Comparison of ENCODE assay signal across 8 worm cellular contexts in the genomic region with DNA sequence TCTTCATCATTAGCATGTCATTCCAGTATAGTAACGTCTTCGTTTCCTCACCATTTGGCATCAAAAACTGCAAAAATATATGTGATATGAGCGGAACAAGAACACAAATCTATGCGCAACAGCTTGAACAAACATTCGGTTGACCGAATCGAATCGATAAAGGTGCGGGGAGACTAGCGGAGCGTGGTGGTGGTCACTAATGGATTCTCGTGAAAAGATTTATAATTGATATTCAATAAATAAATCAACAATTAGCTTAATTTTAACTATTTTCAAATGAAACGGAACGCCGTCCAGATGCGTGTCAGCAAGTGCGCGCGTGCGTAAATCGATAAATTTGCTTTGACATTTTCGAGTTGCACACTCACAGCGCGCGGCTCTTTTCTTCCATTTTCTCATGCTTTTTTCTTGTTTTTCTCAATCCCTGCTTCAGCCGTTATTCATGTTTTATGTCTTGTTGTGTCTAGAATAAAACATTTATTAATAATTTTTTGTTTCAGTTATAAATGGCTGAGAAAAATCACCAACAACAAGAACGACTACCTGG.
TF ChIP-seq lines count a peak whose summit lies in the region.

A gene (minus strand): TSS at position 51 of the 547 bp plus-strand sequence.
A gene (minus strand): TSS at position 67 of the 547 bp plus-strand sequence.
A gene (plus strand): TSS at position 497 of the 547 bp plus-strand sequence.

TF ChIP-seq in whole organism, L1 larva, 84 proteins besides CTCF, POLR2A, EP300 and RAD21 (continues in another document):
- TF ChIP-seq blmp-1 (tag; optimal IDR thresholded peaks at IDR 0.05; lab: Kevin White, UChicago) (no peak), ceh-88 (GFP tag; IDR thresholded peaks at IDR 0.05; lab: Robert Waterston, UW) (no peak), aha-1 (tag; optimal IDR thresholded peaks at IDR 0.05; lab: Kevin White, UChicago) (no peak), ama-1 (optimal IDR thresholded peaks at IDR 0.05; lab: Kevin White, UChicago) (no peak), alr-1 (tag; optimal IDR thresholded peaks at IDR 0.05; lab: Kevin White, UChicago; ENCODE audit: borderline replicate concordance) (no peak), hlh-17 (GFP tag; optimal IDR thresholded peaks at IDR 0.05; lab: Kevin White, UChicago; ENCODE audit: borderline replicate concordance) (no peak), nhr-12 (tag; optimal IDR thresholded peaks at IDR 0.05; lab: Kevin White, UChicago) (no peak), hlh-4 (tag; optimal IDR thresholded peaks at IDR 0.05; lab: Kevin White, UChicago) (no peak), mef-2 (tag; optimal IDR thresholded peaks at IDR 0.05; lab: Kevin White, UChicago) (no peak), lin-14 (GFP tag; optimal IDR thresholded peaks at IDR 0.05; lab: Kevin White, UChicago) (peak; percentile 46)

TF ChIP-seq in whole organism, L2 larva, 48 proteins besides CTCF, POLR2A, EP300 and RAD21:
- no peak for TF ChIP-seq sem-4 (tag; optimal IDR thresholded peaks at IDR 0.05; lab: Kevin White, UChicago)
- TF ChIP-seq fos-1 (tag; optimal IDR thresholded peaks at IDR 0.05; lab: Kevin White, UChicago), result peak; percentile 5
- TF ChIP-seq unc-55 (GFP tag; optimal IDR thresholded peaks at IDR 0.05; lab: Kevin White, UChicago), result peak; percentile 19
- peak in 1 of 2 experiments; percentile 19 for TF ChIP-seq lsy-2 (tag; optimal IDR thresholded peaks at IDR 0.05; lab: Kevin White, UChicago)
- no peak for TF ChIP-seq peb-1 (tag; optimal IDR thresholded peaks at IDR 0.05; lab: Kevin White, UChicago)
- TF ChIP-seq gmeb-1 (tag; optimal IDR thresholded peaks at IDR 0.05; lab: Kevin White, UChicago), result no peak
TF ChIP-seq in whole organism, L2 larva: peak in this region for 3.

TF ChIP-seq in whole organism, L3 larva, 47 proteins besides CTCF, POLR2A, EP300 and RAD21:
- TF ChIP-seq nfya-1 (tag; optimal IDR thresholded peaks at IDR 0.05; lab: Kevin White, UChicago; ENCODE audit: insufficient read depth) (peak; percentile 6), elt-3 (tag; optimal IDR thresholded peaks at IDR 0.05; lab: Kevin White, UChicago) (no peak), nhr-28 (tag; optimal IDR thresholded peaks at IDR 0.05; lab: Kevin White, UChicago) (no peak), ceh-9 (tag; optimal IDR thresholded peaks at IDR 0.05; lab: Kevin White, UChicago) (no peak), fos-1 (tag; optimal IDR thresholded peaks at IDR 0.05; lab: Kevin White, UChicago) (no peak), nhr-12 (tag; optimal IDR thresholded peaks at IDR 0.05; lab: Kevin White, UChicago) (no peak), ceh-28 (tag; optimal IDR thresholded peaks at IDR 0.05; lab: Kevin White, UChicago) (peak; percentile 9), hmg-11 (tag; optimal IDR thresholded peaks at IDR 0.05; lab: Kevin White, UChicago) (peak; percentile 28), nhr-23 (tag; optimal IDR thresholded peaks at IDR 0.05; lab: Kevin White, UChicago) (peak; percentile 3), egl-5 (tag; optimal IDR thresholded peaks at IDR 0.05; lab: Kevin White, UChicago) (no peak)
TF ChIP-seq in whole organism, L3 larva: peak in this region for 4.

TF ChIP-seq in whole organism, L4 larva, 104 proteins besides CTCF, POLR2A, EP300 and RAD21:
- TF ChIP-seq unc-62 (GFP tag; optimal IDR thresholded peaks at IDR 0.05 in 1 of 2; lab: Kevin White, UChicago) (peak in 1 of 2 experiments; percentile 32), unc-62 (tag; optimal IDR thresholded peaks at IDR 0.05; lab: Kevin White, UChicago) (no peak), hlh-11 (tag; optimal IDR thresholded peaks at IDR 0.05; lab: Kevin White, UChicago) (peak; percentile 4), dpl-1 (GFP tag; optimal IDR thresholded peaks at IDR 0.05; lab: Kevin White, UChicago) (peak; percentile 5), lin-38 (GFP tag; IDR thresholded peaks at IDR 0.05; lab: Robert Waterston, UW) (0 out of 2 replicates have a peak, but pooled peaks have one; percentile 15), hmg-1.1 (GFP tag; IDR thresholded peaks at IDR 0.05; lab: Robert Waterston, UW) (peak; percentile 35; the same call in 1 of the 2 replicates), lsy-2 (tag; optimal IDR thresholded peaks at IDR 0.05; lab: Kevin White, UChicago) (peak in 1 of 2 experiments; percentile 35), nhr-6 (tag; optimal IDR thresholded peaks at IDR 0.05; lab: Kevin White, UChicago) (peak; percentile 37), hlh-30 (tag; optimal IDR thresholded peaks at IDR 0.05; lab: Kevin White, UChicago; ENCODE audit: insufficient read depth) (peak; percentile 36), ces-1 (GFP tag; optimal IDR thresholded peaks at IDR 0.05; lab: Kevin White, UChicago) (no peak), Y48G9A.11 (GFP tag; IDR thresholded peaks at IDR 0.05; lab: Robert Waterston, UW) (no peak)

TF ChIP-seq in whole organism, early embryonic, 17 proteins besides CTCF, POLR2A, EP300 and RAD21:
- TF ChIP-seq hmbx-1 (tag; optimal IDR thresholded peaks at IDR 0.05; lab: Kevin White, UChicago), result no peak
- TF ChIP-seq ceh-13 (GFP tag; optimal IDR thresholded peaks at IDR 0.05; lab: Kevin White, UChicago), result no peak
- no peak for TF ChIP-seq flt-1 (GFP tag; IDR thresholded peaks at IDR 0.05; lab: Robert Waterston, UW)
- TF ChIP-seq hmg-4 (GFP tag; optimal IDR thresholded peaks at IDR 0.05; lab: Kevin White, UChicago), result peak; percentile 4

TF ChIP-seq in whole organism, late embryonic, 69 proteins besides CTCF, POLR2A, EP300 and RAD21:
- TF ChIP-seq C08G9.2 (tag; optimal IDR thresholded peaks at IDR 0.05; lab: Kevin White, UChicago) (no peak), ceh-48 (tag; optimal IDR thresholded peaks at IDR 0.05; lab: Kevin White, UChicago) (peak; percentile 75)

TF ChIP-seq in whole organism, mixed stage, embryonic, 35 proteins besides CTCF, POLR2A, EP300 and RAD21:
- no peak for TF ChIP-seq snpc-4 (tag; optimal IDR thresholded peaks at IDR 0.05; lab: Kevin White, UChicago)
- peak; percentile 15 for TF ChIP-seq mep-1 (tag; optimal IDR thresholded peaks at IDR 0.05; lab: Kevin White, UChicago)

TF ChIP-seq in whole organism, young adult, 124 proteins besides CTCF, POLR2A, EP300 and RAD21:
- no peak for TF ChIP-seq unc-62 (GFP tag; optimal IDR thresholded peaks at IDR 0.05; lab: Kevin White, UChicago)
- peak; percentile 19; the same call in 1 of the 2 replicates for TF ChIP-seq madf-6 (GFP tag; IDR thresholded peaks at IDR 0.05; lab: Robert Waterston, UW)
- peak; percentile 5 for TF ChIP-seq attf-5 (GFP tag; optimal IDR thresholded peaks at IDR 0.05; lab: Kevin White, UChicago)
- no peak for TF ChIP-seq cebp-1 (GFP tag; IDR thresholded peaks at IDR 0.05; lab: Robert Waterston, UW)
- peak; percentile 38 for TF ChIP-seq cebp-1 (tag; optimal IDR thresholded peaks at IDR 0.05; lab: Kevin White, UChicago)
- 0 out of 2 replicates have a peak, but pooled peaks have one; percentile 70 for TF ChIP-seq madf-3 (GFP tag; IDR thresholded peaks at IDR 0.05; lab: Robert Waterston, UW)
- peak; percentile 40 for TF ChIP-seq ztf-18 (tag; optimal IDR thresholded peaks at IDR 0.05; lab: Kevin White, UChicago)
TF ChIP-seq in whole organism, young adult: peak in this region for 5.
